Worm (Caenorhabditis elegans): ENCODE measurements around the gene ZC373.3.

- TF ChIP-seq ces-1 (GFP tag; optimal IDR thresholded peaks at IDR 0.05) (no peak), nhr-48 (tag; optimal IDR thresholded peaks at IDR 0.05) (no peak), nhr-77 (tag; optimal IDR thresholded peaks at IDR 0.05) (no peak), zfp-3 (GFP tag; conservative IDR thresholded peaks at IDR 0.05) (no peak), ceh-20 (GFP tag; IDR thresholded peaks at IDR 0.05) (no peak), aly-2 (tag; optimal IDR thresholded peaks at IDR 0.05) (no peak), lsy-2 (tag; optimal IDR thresholded peaks at IDR 0.05) (no peak), duxl-1 (tag; optimal IDR thresholded peaks at IDR 0.05; ENCODE audit: poor library complexity) (no peak), Y5F2A.4 (GFP tag; optimal IDR thresholded peaks at IDR 0.05) (no peak), lin-15B (tag; optimal IDR thresholded peaks at IDR 0.05) (no peak), unc-39 (tag; optimal IDR thresholded peaks at IDR 0.05) (no peak)
Measured at ce11 chrX:10022016-10022415, 38.3 kb upstream of the ZC373.3 start, which contains the start of gene F42G10.1.

Data from whole organism, L4 larva.